Fruit fly (Drosophila melanogaster) whole organism, embryonic: Measurements from ENCODE around the gene Aef1.

Experiments
- CG1024 ChIP-seq: fragments of 200-800 bp; sonication (Bioruptor generic); IDR thresholded peaks from 2 replicates; pipeline ENCODE4 v1.3.6; 2022; ENCODE audit warnings: missing biosample characterization, missing genetic modification characterization
- CG13287 ChIP-seq: fragments of 200-800 bp; sonication (Bioruptor generic); IDR thresholded peaks from 2 replicates; pipeline ENCODE4 v1.3.6; 2022; ENCODE audit warnings: missing biosample characterization, missing genetic modification characterization; ENCODE audit not compliant: partially characterized antibody
- CG13296 ChIP-seq: fragments of 200-800 bp; sonication (Bioruptor generic); optimal IDR thresholded peaks from 3 replicates; lab custom pipeline; 2018; ENCODE audit warnings: missing biosample characterization, mild to moderate bottlenecking, missing genetic modification characterization
- CG13624 ChIP-seq: fragments of 200-800 bp; sonication (Bioruptor generic); optimal IDR thresholded peaks from 2 replicates; lab custom pipeline; 2016; ENCODE audit warnings: missing biosample characterization, missing genetic modification characterization
- CG15011 ChIP-seq: fragments of 200-800 bp; sonication (Bioruptor generic); optimal IDR thresholded peaks from 3 replicates; lab custom pipeline; 2018; ENCODE audit warnings: missing biosample characterization, mild to moderate bottlenecking, missing genetic modification characterization
- CG15479 ChIP-seq: fragments of 200-800 bp; sonication (Bioruptor generic); optimal IDR thresholded peaks from 3 replicates; lab custom pipeline; 2019; ENCODE audit warnings: missing biosample characterization, mild to moderate bottlenecking, missing genetic modification characterization, moderate library complexity
- CG16813 ChIP-seq: fragments of 200-800 bp; sonication (Bioruptor generic); IDR thresholded peaks from 3 replicates; pipeline ENCODE4 v1.3.6; 2022; ENCODE audit warnings: missing biosample characterization, missing genetic modification characterization; ENCODE audit not compliant: partially characterized antibody
- CG17385 ChIP-seq: fragments of 200-800 bp; sonication (Bioruptor generic); optimal IDR thresholded peaks from 3 replicates; lab custom pipeline; 2018; ENCODE audit warnings: missing biosample characterization, mild to moderate bottlenecking, missing genetic modification characterization
- CG17912 ChIP-seq: fragments of 200-800 bp; sonication (Bioruptor generic); optimal IDR thresholded peaks from 2 replicates; lab custom pipeline; 2018; ENCODE audit warnings: missing biosample characterization, mild to moderate bottlenecking, missing genetic modification characterization
- CG18476 ChIP-seq: fragments of 200-800 bp; sonication (Bioruptor generic); optimal IDR thresholded peaks from 2 replicates; lab custom pipeline; 2016; ENCODE audit warnings: missing biosample characterization, mild to moderate bottlenecking, missing genetic modification characterization
- CG2875 ChIP-seq: fragments of 200-800 bp; sonication (Bioruptor generic); optimal IDR thresholded peaks from 2 replicates; lab custom pipeline; 2017; ENCODE audit warnings: missing biosample characterization, mild to moderate bottlenecking, missing genetic modification characterization, missing genetic modification reagents
- CG30020 ChIP-seq: fragments of 200-800 bp; optimal IDR thresholded peaks from 2 replicates; lab custom pipeline; 2019; ENCODE audit warnings: missing biosample characterization, mild to moderate bottlenecking, missing genetic modification characterization, moderate library complexity
- CG31224 ChIP-seq: fragments of 200-800 bp; sonication (Bioruptor generic); IDR thresholded peaks from 2 replicates; pipeline ENCODE4 v1.3.6; 2022; ENCODE audit warnings: missing biosample characterization, missing genetic modification characterization
- CG33213 ChIP-seq: fragments of 200-800 bp; sonication (Bioruptor generic); optimal IDR thresholded peaks from 3 replicates; lab custom pipeline; 2016; ENCODE audit warnings: missing biosample characterization, missing genetic modification characterization
- CG3995 ChIP-seq: fragments of 200-800 bp; sonication (Bioruptor generic); optimal IDR thresholded peaks from 3 replicates; lab custom pipeline; 2016; ENCODE audit warnings: missing biosample characterization, missing genetic modification characterization
- CG5953 ChIP-seq: fragments of 200-800 bp; sonication (Bioruptor generic); IDR thresholded peaks from 2 replicates; pipeline ENCODE4 v1.3.6; 2022; ENCODE audit warnings: missing biosample characterization, missing genetic modification characterization
- CG6254 ChIP-seq: fragments of 200-800 bp; sonication (Bioruptor generic); optimal IDR thresholded peaks from 3 replicates; lab custom pipeline; 2017; ENCODE audit warnings: mild to moderate bottlenecking, missing biosample characterization, missing genetic modification reagents, missing genetic modification characterization
- CG6689 ChIP-seq: fragments of 200-800 bp; sonication (Bioruptor generic); IDR thresholded peaks from 2 replicates; pipeline ENCODE4 v1.3.6; 2022; ENCODE audit warnings: missing biosample characterization, missing genetic modification characterization
- CG7745 ChIP-seq: fragments of 200-800 bp; sonication (Bioruptor generic); optimal IDR thresholded peaks from 2 replicates; lab custom pipeline; 2018; ENCODE audit warnings: missing biosample characterization, mild to moderate bottlenecking, missing genetic modification characterization, moderate library complexity
- CG7839 ChIP-seq: fragments of 200-800 bp; sonication (Bioruptor generic); optimal IDR thresholded peaks from 3 replicates; lab custom pipeline; 2018; ENCODE audit warnings: missing biosample characterization, mild to moderate bottlenecking, missing genetic modification characterization, moderate library complexity
- CG8388 ChIP-seq: fragments of 200-800 bp; sonication (Bioruptor generic); optimal IDR thresholded peaks from 2 replicates; lab custom pipeline; 2019; ENCODE audit warnings: missing biosample characterization, mild to moderate bottlenecking, missing genetic modification characterization, moderate library complexity
- CTCF ChIP-seq: fragments of 200-800 bp; sonication (Bioruptor generic); optimal IDR thresholded peaks from 2 replicates; lab custom pipeline; 2017; ENCODE audit warnings: missing biosample characterization, mild to moderate bottlenecking, missing genetic modification characterization, moderate library complexity
- CrebB ChIP-seq: fragments of 200-800 bp; sonication (Bioruptor generic); optimal IDR thresholded peaks from 3 replicates; lab custom pipeline; 2018; ENCODE audit warnings: missing biosample characterization, mild to moderate bottlenecking, missing genetic modification characterization
- D ChIP-seq, 2 experiments: fragments of 200-800 bp in 1 of 2; fragments of >200 bp in 1 of 2; sonication (Bioruptor generic) in 1 of 2; optimal IDR thresholded peaks; 2 replicates in 1 of 2; 3 replicates in 1 of 2; lab custom pipeline; 2017; ENCODE audit warnings: mild to moderate bottlenecking in 1 of 2, missing biosample characterization in 1 of 2, missing genetic modification characterization in 1 of 2, missing genetic modification reagents in 1 of 2
- Ets97D ChIP-seq: fragments of 200-800 bp; sonication (Bioruptor generic); optimal IDR thresholded peaks from 3 replicates; lab custom pipeline; 2016; ENCODE audit warnings: missing biosample characterization, missing genetic modification characterization
- Kr ChIP-seq: fragments of 200-800 bp; sonication (Bioruptor generic); optimal IDR thresholded peaks from 2 replicates; lab custom pipeline; 2017; ENCODE audit warnings: missing biosample characterization, mild to moderate bottlenecking, missing genetic modification characterization
- Nf-YA ChIP-seq: fragments of 200-800 bp; sonication (Bioruptor generic); IDR thresholded peaks from 2 replicates; pipeline ENCODE4 v1.3.6; 2022; ENCODE audit warnings: missing biosample characterization, missing genetic modification characterization
- Nf-YB ChIP-seq: fragments of 200-800 bp; sonication (Bioruptor generic); optimal IDR thresholded peaks from 3 replicates; lab custom pipeline; 2019; ENCODE audit warnings: missing biosample characterization, mild to moderate bottlenecking, missing genetic modification characterization, moderate library complexity
- Poxn ChIP-seq: fragments of 200-800 bp; sonication (Bioruptor generic); IDR thresholded peaks from 2 replicates; pipeline ENCODE4 v1.3.6; 2022; ENCODE audit warnings: missing biosample characterization, missing genetic modification characterization
- abd-A ChIP-seq: fragments of 200-800 bp; sonication (Bioruptor generic); optimal IDR thresholded peaks from 3 replicates; lab custom pipeline; 2019; ENCODE audit warnings: missing biosample characterization, mild to moderate bottlenecking, missing genetic modification characterization, moderate library complexity
- ato ChIP-seq: fragments of 200-800 bp; sonication (Bioruptor generic); IDR thresholded peaks from 2 replicates; pipeline ENCODE4 v1.3.6; 2022; ENCODE audit warnings: missing biosample characterization, missing genetic modification characterization; ENCODE audit not compliant: partially characterized antibody
- br ChIP-seq: fragments of >200 bp; optimal IDR thresholded peaks from 2 replicates; lab custom pipeline; 2017
- corto ChIP-seq: fragments of 200-800 bp; sonication (Bioruptor generic); optimal IDR thresholded peaks from 2 replicates; lab custom pipeline; 2016; ENCODE audit warnings: missing biosample characterization, mild to moderate bottlenecking, missing genetic modification characterization, moderate library complexity
- croc ChIP-seq: fragments of 200-800 bp; sonication (Bioruptor generic); conservative IDR thresholded peaks from 3 replicates; pipeline ENCODE4 v1.3.6; 2022; ENCODE audit warnings: missing biosample characterization, missing genetic modification characterization
- cwo ChIP-seq: fragments of 200-800 bp; sonication (Bioruptor generic); optimal IDR thresholded peaks from 3 replicates; lab custom pipeline; 2017; ENCODE audit warnings: missing biosample characterization, missing genetic modification characterization, mild to moderate bottlenecking, moderate library complexity, missing genetic modification reagents
- dan ChIP-seq: fragments of 200-800 bp; sonication (Bioruptor generic); IDR thresholded peaks from 2 replicates; pipeline ENCODE4 v1.3.6; 2022; ENCODE audit warnings: missing biosample characterization, missing genetic modification characterization
- dimm ChIP-seq: fragments of 200-800 bp; sonication (Bioruptor generic); IDR thresholded peaks from 2 replicates; pipeline ENCODE4 v1.3.6; 2022; ENCODE audit warnings: missing biosample characterization, missing genetic modification characterization
- dmrt11E ChIP-seq: fragments of 200-800 bp; sonication (Bioruptor generic); optimal IDR thresholded peaks from 3 replicates; lab custom pipeline; 2018; ENCODE audit warnings: missing biosample characterization, mild to moderate bottlenecking, missing genetic modification characterization, moderate library complexity
- en ChIP-seq: fragments of 200-800 bp; sonication (Bioruptor generic); optimal IDR thresholded peaks from 2 replicates; lab custom pipeline; 2016; ENCODE audit warnings: missing biosample characterization, missing genetic modification characterization
- fd3F ChIP-seq: fragments of 200-800 bp; sonication (Bioruptor generic); optimal IDR thresholded peaks from 2 replicates; lab custom pipeline; 2018; ENCODE audit warnings: missing biosample characterization, mild to moderate bottlenecking, missing genetic modification characterization, moderate library complexity
- luna ChIP-seq: fragments of 200-800 bp; sonication (Bioruptor generic); optimal IDR thresholded peaks from 2 replicates; lab custom pipeline; 2016; ENCODE audit warnings: missing biosample characterization, missing genetic modification characterization
- nau ChIP-seq: fragments of 200-800 bp; sonication (Bioruptor generic); optimal IDR thresholded peaks from 3 replicates; lab custom pipeline; 2017; ENCODE audit warnings: missing biosample characterization, mild to moderate bottlenecking, missing genetic modification characterization, missing genetic modification reagents
- pfk ChIP-seq: fragments of 200-800 bp; sonication (Bioruptor generic); optimal IDR thresholded peaks from 2 replicates; lab custom pipeline; 2018; ENCODE audit warnings: missing biosample characterization, mild to moderate bottlenecking, missing genetic modification characterization, moderate library complexity
- pros ChIP-seq: fragments of 200-800 bp; sonication (Bioruptor generic); optimal IDR thresholded peaks from 3 replicates; lab custom pipeline; 2019; ENCODE audit warnings: missing biosample characterization, mild to moderate bottlenecking, missing genetic modification characterization, moderate library complexity
- pzg ChIP-seq: fragments of 200-800 bp; sonication (Bioruptor generic); optimal IDR thresholded peaks from 3 replicates; lab custom pipeline; 2018; ENCODE audit warnings: missing biosample characterization, mild to moderate bottlenecking, missing genetic modification characterization, moderate library complexity
- sens ChIP-seq: fragments of 200-800 bp; sonication (Bioruptor generic); peaks from one replicate; lab custom pipeline; 2016; ENCODE audit warnings: missing biosample characterization, missing genetic modification characterization
- sens-2 ChIP-seq: fragments of 200-800 bp; sonication (Bioruptor generic); IDR thresholded peaks from 2 replicates; pipeline ENCODE4 v1.3.6; 2022; ENCODE audit warnings: missing biosample characterization, missing genetic modification characterization
- tll ChIP-seq, 2 experiments: fragments of 200-800 bp in 1 of 2; fragments of >200 bp in 1 of 2; sonication (Bioruptor generic) in 1 of 2; optimal IDR thresholded peaks; 2 replicates each; lab custom pipeline; 2017 to 2019; ENCODE audit warnings: missing biosample characterization in 2 of 2, missing genetic modification characterization in 2 of 2, mild to moderate bottlenecking in 1 of 2, moderate library complexity in 1 of 2
- tup ChIP-seq: fragments of 200-800 bp; sonication (Bioruptor generic); optimal IDR thresholded peaks from 2 replicates; lab custom pipeline; 2016; ENCODE audit warnings: missing biosample characterization, mild to moderate bottlenecking, missing genetic modification characterization, moderate library complexity
- unpg ChIP-seq: fragments of 200-800 bp; sonication (Bioruptor generic); optimal IDR thresholded peaks from 3 replicates; lab custom pipeline; 2018; ENCODE audit warnings: missing biosample characterization, mild to moderate bottlenecking, missing genetic modification characterization, moderate library complexity
- wdn ChIP-seq: fragments of 200-800 bp; sonication (Bioruptor generic); IDR thresholded peaks from 2 replicates; pipeline ENCODE4 v1.3.6; 2022; ENCODE audit warnings: missing biosample characterization, missing genetic modification characterization
- zen2 ChIP-seq: fragments of 200-800 bp; sonication (Bioruptor generic); IDR thresholded peaks from 3 replicates; pipeline ENCODE4 v1.3.6; 2022; ENCODE audit warnings: missing biosample characterization, missing genetic modification characterization; ENCODE audit not compliant: partially characterized antibody

The Aef1 gene

DNA sequence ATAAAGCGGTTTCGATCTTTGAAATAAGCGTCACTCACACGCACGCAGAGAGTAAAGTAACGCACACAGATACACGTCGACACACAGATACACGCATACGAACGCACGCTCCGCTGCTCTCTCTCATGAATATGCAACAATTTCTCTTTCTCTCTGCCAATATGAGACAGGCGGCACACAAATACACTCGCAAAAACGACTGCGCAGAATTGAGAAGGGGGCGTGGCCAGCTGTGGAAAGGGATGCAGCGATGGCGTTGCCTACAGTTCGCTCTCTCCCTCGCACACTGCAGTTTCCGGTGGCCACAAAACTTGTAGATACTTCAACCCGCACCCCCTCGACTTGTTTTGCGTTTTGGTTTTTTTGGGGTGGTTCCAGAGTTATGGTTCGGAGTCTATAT, 46.4 kb downstream of the Aef1 start (continued):
- TF ChIP-seq CG6254 (GFP tag; lab: Kevin White, UChicago), result peak; percentile 41
- no peak for TF ChIP-seq en
- no peak for TF ChIP-seq CG18476 (GFP tag; lab: Kevin White, UChicago)
- no peak for TF ChIP-seq wdn (GFP tag; lab: Robert Waterston, UW)
- no peak for TF ChIP-seq corto (GFP tag; lab: Kevin White, UChicago)
- TF ChIP-seq unpg (GFP tag; lab: Kevin White, UChicago), result peak; percentile 31
- TF ChIP-seq CG13296, result no peak
- no peak for TF ChIP-seq fd3F (GFP tag; lab: Kevin White, UChicago)
- no peak for TF ChIP-seq Poxn (GFP tag; lab: Robert Waterston, UW)
- no peak for TF ChIP-seq cwo
- TF ChIP-seq CG3995, result no peak
- TF ChIP-seq dan (GFP tag; lab: Robert Waterston, UW), result no peak
- peak; percentile 97 for TF ChIP-seq Nf-YB
- no peak for TF ChIP-seq pros
- no peak for TF ChIP-seq CG7839 (tag; lab: Kevin White, UChicago)
- TF ChIP-seq CG13287 (GFP tag; lab: Robert Waterston, UW), result no peak
- no peak for TF ChIP-seq tup (GFP tag; lab: Kevin White, UChicago)
- no peak for TF ChIP-seq CTCF (GFP tag; lab: Kevin White, UChicago)
- no peak for TF ChIP-seq CG33213 (GFP tag; lab: Kevin White, UChicago)
- TF ChIP-seq CG8388 (GFP tag; lab: Kevin White, UChicago), result peak; percentile 49
- TF ChIP-seq CG2875, result peak; percentile 62
- TF ChIP-seq CG17912 (GFP tag; lab: Kevin White, UChicago), result peak; percentile 26
- TF ChIP-seq sens-2 (GFP tag; lab: Robert Waterston, UW), result no peak
- TF ChIP-seq CG6689 (GFP tag; lab: Robert Waterston, UW), result no peak
- TF ChIP-seq nau (GFP tag; lab: Kevin White, UChicago), result no peak
- no peak for TF ChIP-seq CG16813 (GFP tag; lab: Robert Waterston, UW)
- TF ChIP-seq dmrt11E (tag; lab: Kevin White, UChicago), result no peak
- TF ChIP-seq br (lab: Kevin White, UChicago), result no peak
- no peak for TF ChIP-seq zen2 (GFP tag; lab: Robert Waterston, UW)
- no peak for TF ChIP-seq CrebB (tag; lab: Kevin White, UChicago)
- TF ChIP-seq Ets97D (GFP tag; lab: Kevin White, UChicago), result peak; percentile 97
- TF ChIP-seq CG7745 (tag; lab: Kevin White, UChicago), result no peak

- TF ChIP-seq ato (no peak), Nf-YA (GFP tag; lab: Robert Waterston, UW) (no peak), D (optimal IDR thresholded peaks at IDR 0.05; lab: Kevin White, UChicago) (peak; percentile 33), D (GFP tag; optimal IDR thresholded peaks at IDR 0.05; lab: Kevin White, UChicago) (no peak), CG31224 (GFP tag; lab: Robert Waterston, UW) (no peak), croc (GFP tag; lab: Robert Waterston, UW) (no peak), CG5953 (GFP tag; lab: Robert Waterston, UW) (no peak), CG1024 (GFP tag; lab: Robert Waterston, UW) (no peak), CG13624 (no peak), pfk (GFP tag; lab: Kevin White, UChicago) (no peak), Kr (GFP tag; lab: Kevin White, UChicago) (no peak), luna (GFP tag; lab: Kevin White, UChicago) (no peak), CG15011 (GFP tag; lab: Kevin White, UChicago) (no peak), tll (GFP tag; optimal IDR thresholded peaks at IDR 0.05; lab: Kevin White, UChicago) (peak in 1 of 2 experiments; percentile 96), dimm (GFP tag; lab: Robert Waterston, UW) (no peak), CG30020 (tag; lab: Kevin White, UChicago) (no peak), CG15479 (GFP tag; lab: Kevin White, UChicago) (no peak), pzg (GFP tag; lab: Kevin White, UChicago) (no peak), abd-A (tag; lab: Kevin White, UChicago) (no peak), sens (GFP tag; lab: Kevin White, UChicago) (no peak), CG17385 (GFP tag; lab: Kevin White, UChicago) (no peak)
Measured at dm6 chr3L:21482100-21482499, 48.9 kb downstream of the Aef1 start.
